Fruit fly (Drosophila melanogaster) whole organism, adult: ENCODE measurements around the gene Obp99d.

ENCODE experiments used
- CG11617 ChIP-seq: fragments of 200-800 bp; sonication (Bioruptor generic); optimal IDR thresholded peaks from 2 replicates; lab custom pipeline; 2017; ENCODE audit warnings: mild to moderate bottlenecking, missing biosample characterization, missing genetic modification reagents, missing genetic modification characterization
- CG12768 ChIP-seq: fragments of 200-800 bp; sonication (Bioruptor generic); optimal IDR thresholded peaks from 2 replicates; lab custom pipeline; 2017; ENCODE audit warnings: missing biosample characterization, missing genetic modification characterization, mild to moderate bottlenecking, moderate library complexity, missing genetic modification reagents
- CG14711 ChIP-seq: fragments of 200-800 bp; sonication (Bioruptor generic); optimal IDR thresholded peaks from 2 replicates; lab custom pipeline; 2018; ENCODE audit warnings: missing biosample characterization, mild to moderate bottlenecking, missing genetic modification characterization, moderate library complexity
- CG1620 ChIP-seq: fragments of 200-800 bp; sonication (Bioruptor generic); optimal IDR thresholded peaks from 2 replicates; lab custom pipeline; 2016; ENCODE audit warnings: missing biosample characterization, missing genetic modification characterization
- CG33017 ChIP-seq: fragments of 200-800 bp; sonication (Bioruptor generic); optimal IDR thresholded peaks from 2 replicates; lab custom pipeline; 2018; ENCODE audit warnings: missing biosample characterization, mild to moderate bottlenecking, missing genetic modification characterization, moderate library complexity
- CG5204 ChIP-seq: fragments of 200-800 bp; sonication (Bioruptor generic); optimal IDR thresholded peaks from 2 replicates; lab custom pipeline; 2016; ENCODE audit warnings: missing biosample characterization, missing genetic modification characterization
- CG7045 ChIP-seq: fragments of 200-800 bp; sonication (Bioruptor generic); optimal IDR thresholded peaks from 2 replicates; lab custom pipeline; 2017; ENCODE audit warnings: missing biosample characterization, mild to moderate bottlenecking, missing genetic modification characterization
- CG7101 ChIP-seq: fragments of 200-800 bp; sonication (Bioruptor generic); optimal IDR thresholded peaks from 2 replicates; lab custom pipeline; 2018; ENCODE audit warnings: missing biosample characterization, mild to moderate bottlenecking, missing genetic modification characterization, moderate library complexity
- Clk ChIP-seq: fragments of 200-800 bp; sonication (Bioruptor generic); optimal IDR thresholded peaks from 2 replicates; lab custom pipeline; 2017; ENCODE audit warnings: missing biosample characterization, missing genetic modification characterization
- Crg-1 ChIP-seq: fragments of 200-800 bp; sonication (Bioruptor generic); optimal IDR thresholded peaks from 2 replicates; lab custom pipeline; 2016; ENCODE audit warnings: missing biosample characterization, missing genetic modification characterization
- Hr96 ChIP-seq: fragments of 200-800 bp; sonication (Bioruptor generic); optimal IDR thresholded peaks from 2 replicates; lab custom pipeline; 2016; ENCODE audit warnings: missing biosample characterization, missing genetic modification characterization
- Mnt ChIP-seq: fragments of 200-800 bp; sonication (Bioruptor generic); optimal IDR thresholded peaks from 2 replicates; lab custom pipeline; 2016; ENCODE audit warnings: missing biosample characterization, mild to moderate bottlenecking, missing genetic modification characterization
- bab1 ChIP-seq: fragments of 200-800 bp; sonication (Bioruptor generic); optimal IDR thresholded peaks from 3 replicates; lab custom pipeline; 2019; ENCODE audit warnings: missing biosample characterization, mild to moderate bottlenecking, missing genetic modification characterization, moderate library complexity
- cic ChIP-seq: fragments of 200-800 bp; sonication (Bioruptor generic); optimal IDR thresholded peaks from 2 replicates; lab custom pipeline; 2017; ENCODE audit warnings: missing biosample characterization, mild to moderate bottlenecking, missing genetic modification characterization, moderate library complexity
- cnc ChIP-seq, 2 experiments: fragments of >200 bp; optimal IDR thresholded peaks; 2 replicates each; lab custom pipeline; 2017
- kay ChIP-seq: fragments of 200-800 bp; sonication (Bioruptor generic); peaks from one replicate; lab custom pipeline; 2016; ENCODE audit warnings: missing biosample characterization, missing genetic modification characterization, borderline replicate concordance
- ovo ChIP-seq: fragments of 200-800 bp; sonication (Bioruptor generic); optimal IDR thresholded peaks from 2 replicates; lab custom pipeline; 2016; ENCODE audit warnings: missing biosample characterization, missing genetic modification characterization
- pad ChIP-seq: fragments of 200-800 bp; sonication (Bioruptor generic); optimal IDR thresholded peaks from 3 replicates; lab custom pipeline; 2017; ENCODE audit warnings: missing biosample characterization, missing genetic modification characterization, mild to moderate bottlenecking, moderate library complexity, missing genetic modification reagents
- tj ChIP-seq: fragments of 200-800 bp; sonication (Bioruptor generic); optimal IDR thresholded peaks from 3 replicates; lab custom pipeline; 2017; ENCODE audit warnings: missing biosample characterization, mild to moderate bottlenecking, missing genetic modification characterization, moderate library complexity
- toe ChIP-seq: fragments of 200-800 bp; sonication (Bioruptor generic); optimal IDR thresholded peaks from 2 replicates; lab custom pipeline; 2016; ENCODE audit warnings: missing biosample characterization, missing genetic modification characterization

Obp99d gene

DNA sequence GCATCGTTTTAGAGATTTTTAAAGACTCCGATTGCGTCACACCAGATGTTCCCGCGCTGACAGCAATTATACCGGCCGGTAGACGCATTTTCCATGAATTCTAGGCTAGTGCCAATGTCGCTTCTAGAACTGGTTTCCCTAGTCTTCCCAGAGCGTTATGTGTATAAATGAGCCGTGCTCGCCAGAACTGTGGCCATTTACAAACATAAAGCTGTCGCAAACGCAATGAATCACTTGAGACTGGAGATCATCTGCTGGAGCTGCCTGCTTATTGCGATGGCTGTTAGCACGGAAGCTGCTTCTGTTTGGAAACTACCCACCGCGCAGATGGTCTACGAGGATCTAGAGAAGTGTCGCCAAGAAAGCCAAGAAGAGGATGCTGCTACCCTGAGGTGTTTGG, at the start of gene Obp99d:
Obp99d (plus strand) TSS at position 192 of the 400 bp plus-strand sequence.
- TF ChIP-seq Crg-1 (no peak), toe (GFP tag; lab: Kevin White, UChicago) (no peak), CG7101 (tag; lab: Kevin White, UChicago) (no peak), pad (no peak), Mnt (GFP tag; lab: Kevin White, UChicago) (no peak), Clk (GFP tag; lab: Kevin White, UChicago) (no peak), CG14711 (tag; lab: Kevin White, UChicago) (no peak), bab1 (no peak), CG11617 (GFP tag; lab: Kevin White, UChicago) (no peak), ovo (GFP tag; lab: Kevin White, UChicago) (no peak), CG33017 (tag; lab: Kevin White, UChicago) (no peak), Hr96 (no peak), cic (no peak), CG12768 (no peak), kay (no peak), CG5204 (GFP tag; lab: Kevin White, UChicago) (no peak), cnc (optimal IDR thresholded peaks at IDR 0.05; lab: Kevin White, UChicago) (no peak)

DNA sequence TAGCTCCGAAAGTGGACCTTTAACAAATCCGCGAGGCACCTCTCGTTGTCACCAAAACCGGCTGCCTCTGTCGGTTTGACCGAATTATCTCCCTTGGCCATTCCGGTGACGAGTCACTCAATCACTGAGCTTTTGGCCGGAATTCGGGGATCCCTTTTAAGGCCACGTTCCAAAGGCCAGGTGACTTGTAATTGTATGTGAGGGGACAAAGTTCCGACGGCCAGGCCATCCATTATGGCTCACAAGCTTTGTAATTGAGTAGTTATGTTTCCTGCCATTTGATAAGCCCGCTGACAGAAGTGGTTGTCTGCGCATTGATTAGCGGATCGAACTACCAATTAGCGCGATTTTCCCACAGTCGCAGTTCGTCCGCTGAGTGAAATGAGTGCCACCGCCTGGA, 45.5 kb upstream of the Obp99d start, which contains the start of the genes ppk20 and ppk30:
ppk20 (minus strand) TSS at position 101 of the 400 bp plus-strand sequence.
ppk30 (plus strand) TSS at position 373 of the 400 bp plus-strand sequence.
- no peak for TF ChIP-seq CG7045 (GFP tag; lab: Kevin White, UChicago)
- no peak for TF ChIP-seq CG11617 (GFP tag; lab: Kevin White, UChicago)
- no peak for TF ChIP-seq CG12768
- TF ChIP-seq kay = no peak
- TF ChIP-seq CG7101 (tag; lab: Kevin White, UChicago) = no peak
- TF ChIP-seq bab1 = no peak
- no peak for TF ChIP-seq pad
- no peak for TF ChIP-seq CG1620 (GFP tag; lab: Kevin White, UChicago)
- TF ChIP-seq Crg-1 = no peak
- no peak for TF ChIP-seq cic
- TF ChIP-seq Mnt (GFP tag; lab: Kevin White, UChicago) = no peak
- TF ChIP-seq CG33017 (tag; lab: Kevin White, UChicago) = no peak
- TF ChIP-seq cnc (optimal IDR thresholded peaks at IDR 0.05; lab: Kevin White, UChicago) = no peak
- TF ChIP-seq toe (GFP tag; lab: Kevin White, UChicago) = no peak
- no peak for TF ChIP-seq ovo (GFP tag; lab: Kevin White, UChicago)
- no peak for TF ChIP-seq CG14711 (tag; lab: Kevin White, UChicago)
- no peak for TF ChIP-seq Hr96
- TF ChIP-seq Clk (GFP tag; lab: Kevin White, UChicago) = no peak
- no peak for TF ChIP-seq tj (GFP tag; lab: Kevin White, UChicago)

- TF ChIP-seq tj (GFP tag; lab: Kevin White, UChicago) (peak; percentile 94), Hr96 (no peak)
Observed at dm6 chr3R:29671060-29671707, 43.1 kb upstream of the Obp99d start, which contains the start of gene Obp99a. Gene Obp99a, plus strand, starts transcription at chr3R:29671657.

DNA sequence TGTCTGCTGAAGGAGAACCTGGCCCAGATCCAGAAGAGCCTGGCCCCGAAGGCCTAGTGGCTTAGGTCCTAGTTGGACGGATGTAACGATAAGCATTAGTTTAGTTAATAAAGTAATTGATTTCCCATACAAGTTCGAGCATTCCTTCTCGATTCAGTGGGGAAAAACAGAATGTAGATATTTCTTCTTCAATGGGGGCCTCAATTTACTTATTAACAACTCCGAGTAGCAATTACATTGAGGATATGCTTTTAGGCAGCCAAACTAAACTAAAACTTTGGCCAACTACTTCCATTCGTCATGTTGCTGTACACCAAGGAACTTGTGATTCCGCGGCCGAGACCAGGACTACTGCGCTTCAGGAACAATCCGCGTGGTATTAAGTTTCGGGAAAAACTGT, 42.1 kb upstream of the Obp99d start, which contains the start of gene ppk19:
ppk19 (plus strand) TSS at position 301 of the 400 bp plus-strand sequence.
- TF ChIP-seq CG11617 (GFP tag; lab: Kevin White, UChicago) (no peak), cnc (optimal IDR thresholded peaks at IDR 0.05; lab: Kevin White, UChicago) (no peak), pad (no peak)

DNA sequence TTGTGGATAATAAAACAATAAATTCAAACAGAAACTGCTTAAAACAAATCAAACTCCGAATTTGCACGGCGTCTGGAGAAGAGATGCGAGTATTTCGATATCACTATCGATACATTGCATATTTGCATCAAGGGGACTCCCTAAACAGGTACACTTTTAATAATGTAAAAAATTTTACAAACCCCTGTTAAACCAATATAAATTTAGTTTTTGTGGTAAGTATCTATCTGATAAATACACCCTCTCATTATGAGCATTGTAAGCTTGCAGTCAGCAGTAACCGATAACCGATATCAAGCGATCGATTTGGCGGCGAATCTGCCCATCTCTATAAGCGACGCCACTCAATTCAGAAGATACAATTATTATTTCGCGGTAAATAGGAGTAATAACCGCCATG, 39.0 kb upstream of the Obp99d start, which contains the start of the genes Bub3 and Cap-D2:
Bub3 (minus strand) TSS at position 89 of the 400 bp plus-strand sequence.
Cap-D2 (plus strand) TSS at position 319 of the 400 bp plus-strand sequence.
- TF ChIP-seq CG7045 (GFP tag; lab: Kevin White, UChicago) (peak; percentile 66), tj (GFP tag; lab: Kevin White, UChicago) (peak; percentile 1), pad (peak; percentile 20), Crg-1 (no peak), cic (no peak), CG1620 (GFP tag; lab: Kevin White, UChicago) (peak; percentile 36), ovo (GFP tag; lab: Kevin White, UChicago) (no peak), CG12768 (no peak), CG11617 (GFP tag; lab: Kevin White, UChicago) (peak; percentile 2), toe (GFP tag; lab: Kevin White, UChicago) (peak; percentile 65), Mnt (GFP tag; lab: Kevin White, UChicago) (peak; percentile 5), bab1 (peak; percentile 72), CG33017 (tag; lab: Kevin White, UChicago) (peak; percentile 3), CG14711 (tag; lab: Kevin White, UChicago) (peak; percentile 69), CG7101 (tag; lab: Kevin White, UChicago) (peak; percentile 54), CG5204 (GFP tag; lab: Kevin White, UChicago) (peak; percentile 40), Clk (GFP tag; lab: Kevin White, UChicago) (no peak), cnc (optimal IDR thresholded peaks at IDR 0.05; lab: Kevin White, UChicago) (no peak), kay (no peak), Hr96 (peak; percentile 38)

DNA sequence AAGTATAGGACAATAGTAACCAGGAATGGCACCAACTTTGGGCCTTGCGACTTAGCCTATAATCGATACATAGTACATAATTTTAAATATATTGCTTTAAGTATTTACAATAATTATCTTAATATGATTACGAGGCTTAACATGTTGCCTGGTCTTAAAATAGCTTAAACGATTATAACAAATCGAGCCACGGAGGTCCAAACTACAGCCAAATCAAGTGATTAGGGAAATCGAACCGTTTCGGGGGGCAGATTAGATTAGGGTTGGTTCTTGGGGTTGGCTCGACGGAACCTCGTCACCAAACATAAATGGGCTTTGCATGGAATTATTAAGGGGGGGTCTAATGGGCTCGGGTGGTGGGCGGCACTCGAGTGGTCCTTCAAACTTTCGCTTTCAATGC, 33.1 kb upstream of the Obp99d start:
- TF ChIP-seq CG14711 (tag; lab: Kevin White, UChicago) (no peak), toe (GFP tag; lab: Kevin White, UChicago) (no peak), CG33017 (tag; lab: Kevin White, UChicago) (no peak), CG11617 (GFP tag; lab: Kevin White, UChicago) (no peak), Hr96 (no peak), pad (no peak), tj (GFP tag; lab: Kevin White, UChicago) (no peak), Crg-1 (no peak), ovo (GFP tag; lab: Kevin White, UChicago) (no peak), CG7101 (tag; lab: Kevin White, UChicago) (no peak), CG7045 (GFP tag; lab: Kevin White, UChicago) (no peak)
